Fruit fly (Drosophila melanogaster) whole organism, adult: Measurements from ENCODE around the gene PH4alphaMP.

ENCODE experiments used
- CG11617 ChIP-seq: fragments of 200-800 bp; sonication (Bioruptor generic); optimal IDR thresholded peaks from 2 replicates; lab custom pipeline; 2017; ENCODE audit warnings: mild to moderate bottlenecking, missing biosample characterization, missing genetic modification reagents, missing genetic modification characterization
- CG7101 ChIP-seq: fragments of 200-800 bp; sonication (Bioruptor generic); optimal IDR thresholded peaks from 2 replicates; lab custom pipeline; 2018; ENCODE audit warnings: missing biosample characterization, mild to moderate bottlenecking, missing genetic modification characterization, moderate library complexity
- Clk ChIP-seq: fragments of 200-800 bp; sonication (Bioruptor generic); optimal IDR thresholded peaks from 2 replicates; lab custom pipeline; 2017; ENCODE audit warnings: missing biosample characterization, missing genetic modification characterization
- Hr96 ChIP-seq: fragments of 200-800 bp; sonication (Bioruptor generic); optimal IDR thresholded peaks from 2 replicates; lab custom pipeline; 2016; ENCODE audit warnings: missing biosample characterization, missing genetic modification characterization
- kay ChIP-seq: fragments of 200-800 bp; sonication (Bioruptor generic); peaks from one replicate; lab custom pipeline; 2016; ENCODE audit warnings: missing biosample characterization, missing genetic modification characterization, borderline replicate concordance
- toe ChIP-seq: fragments of 200-800 bp; sonication (Bioruptor generic); optimal IDR thresholded peaks from 2 replicates; lab custom pipeline; 2016; ENCODE audit warnings: missing biosample characterization, missing genetic modification characterization

DNA sequence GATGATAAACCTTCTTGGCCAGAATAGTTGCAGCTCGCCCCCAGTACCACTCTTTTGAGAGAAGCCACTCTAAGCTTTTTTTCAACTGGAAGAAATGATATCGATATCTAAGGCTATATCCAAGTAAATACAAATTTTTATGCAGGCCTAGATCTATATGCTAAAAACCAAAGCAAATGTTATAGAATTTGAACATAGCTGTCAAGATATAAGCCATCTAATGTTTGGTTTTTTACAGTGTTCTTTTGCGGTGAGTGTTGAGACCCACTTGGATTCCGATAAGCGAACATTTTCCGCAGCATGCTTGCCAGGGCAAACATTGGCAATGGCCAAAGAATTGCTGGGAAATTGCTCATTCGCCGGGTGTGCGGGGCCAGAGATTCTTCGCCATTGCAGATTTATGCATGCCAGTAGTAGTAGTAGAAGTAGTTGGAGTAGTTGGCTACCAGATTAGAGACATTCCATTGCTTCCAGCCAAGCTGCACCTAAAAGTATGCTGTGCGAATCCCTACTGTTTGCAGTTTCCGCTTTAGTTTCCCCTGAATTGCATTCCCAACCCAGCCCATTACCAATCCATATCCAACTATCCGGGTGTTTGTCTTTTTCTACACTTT is 32.8 kb upstream of the PH4alphaMP start:
- no peak for TF ChIP-seq Hr96 (GFP tag; lab: Kevin White, UChicago)
- no peak for TF ChIP-seq kay (GFP tag; lab: Kevin White, UChicago)
- TF ChIP-seq toe (GFP tag; lab: Kevin White, UChicago) = no peak
- TF ChIP-seq Clk (GFP tag; lab: Kevin White, UChicago) = no peak
- no peak for TF ChIP-seq CG7101 (tag; lab: Kevin White, UChicago)
- TF ChIP-seq CG11617 = no peak
